Worm (Caenorhabditis elegans) whole organism, midembryonic: Measurements from ENCODE around the gene Y57G11C.1130.

Experiments
- T22C8.4 ChIP-seq: fragments of 200-800 bp; sonication (Bioruptor generic); IDR thresholded peaks from 2 replicates; pipeline ENCODE4 v1.3.6; 2022; ENCODE audit warnings: missing genetic modification characterization, missing compliant biosample characterization
- cog-1 ChIP-seq: sonication (generic microtip); optimal IDR thresholded peaks from 2 replicates; lab custom pipeline; 2016; ENCODE audit warnings: missing genetic modification characterization, missing compliant biosample characterization
- flt-1 ChIP-seq: fragments of 200-800 bp; sonication (Bioruptor generic); IDR thresholded peaks from 2 replicates; pipeline ENCODE4 v1.3.6; 2022; ENCODE audit warnings: missing genetic modification characterization, missing compliant biosample characterization
- med-1 ChIP-seq: sonication (generic microtip); optimal IDR thresholded peaks from 2 replicates; lab custom pipeline; 2017; ENCODE audit warnings: missing genetic modification characterization, mild to moderate bottlenecking, missing compliant biosample characterization, antibody characterized with exemption, missing genetic modification reagents; ENCODE audit not compliant: insufficient read depth
- tab-1 ChIP-seq: fragments of 200-800 bp; sonication (Bioruptor generic); IDR thresholded peaks from 2 replicates; pipeline ENCODE4 v1.3.6; 2022; ENCODE audit warnings: missing genetic modification characterization, missing compliant biosample characterization
- ztf-23 ChIP-seq: fragments of 200-800 bp; sonication (Bioruptor generic); IDR thresholded peaks from 2 replicates; pipeline ENCODE4 v1.3.6; 2022; ENCODE audit warnings: missing genetic modification reagents, missing genetic modification characterization, missing compliant biosample characterization
- ztf-29 ChIP-seq: fragments of 200-800 bp; sonication (Bioruptor generic); IDR thresholded peaks from 2 replicates; pipeline ENCODE4 v1.3.6; 2022; ENCODE audit warnings: missing genetic modification reagents, missing genetic modification characterization, missing compliant biosample characterization

ce11 chrIV:14797354-14797753, 15.0 kb downstream of the Y57G11C.1130 start, which contains the start of the genes Y57G11C.1147 and nuo-3:
- no peak for TF ChIP-seq flt-1 (GFP tag; lab: Robert Waterston, UW)
- no peak for TF ChIP-seq med-1 (GFP tag; lab: Kevin White, UChicago)
- TF ChIP-seq cog-1: no peak
- no peak for TF ChIP-seq ztf-23 (GFP tag; lab: Robert Waterston, UW)
- TF ChIP-seq T22C8.4 (GFP tag; lab: Robert Waterston, UW): no peak
- TF ChIP-seq ztf-29 (GFP tag; lab: Robert Waterston, UW): no peak
- TF ChIP-seq tab-1: no peak
